Fruit fly (Drosophila melanogaster): ENCODE measurements around the gene Faf2.

Gene Faf2

DNA sequence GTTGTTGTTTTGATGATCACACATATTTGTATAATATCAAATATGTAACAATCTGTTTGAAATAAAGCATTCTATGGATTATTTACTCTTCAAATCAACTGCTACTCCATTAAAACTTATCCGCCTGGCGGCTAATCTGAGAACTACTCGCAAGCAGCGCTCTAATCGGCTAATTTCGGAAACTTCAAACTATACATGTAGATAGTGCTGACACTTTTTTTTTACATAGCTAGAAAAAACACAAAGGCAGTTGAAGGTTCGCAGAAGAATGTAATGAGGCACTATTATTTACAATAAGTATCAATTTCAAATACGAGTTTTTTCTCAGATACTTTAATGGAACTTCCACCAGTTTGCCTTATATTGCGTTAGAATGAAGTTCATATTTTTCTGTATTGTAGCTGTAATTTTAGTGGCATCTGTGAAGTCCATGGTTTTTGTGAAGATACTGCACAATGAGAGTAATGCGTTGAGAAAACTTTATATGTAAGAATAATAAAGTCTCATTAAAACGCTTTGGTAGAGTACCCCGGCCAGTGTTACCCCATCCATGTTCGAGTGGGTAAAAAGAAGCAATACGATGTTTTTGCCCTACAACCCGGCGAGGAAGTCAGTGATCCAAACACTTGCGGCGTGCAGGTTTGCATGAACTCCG, 42.4 kb downstream of the Faf2 start (continued):
- TF ChIP-seq Sox102F (GFP tag; optimal IDR thresholded peaks at IDR 0.05) = peak; percentile 57
- TF ChIP-seq BEAF-32 (GFP tag; optimal IDR thresholded peaks at IDR 0.05) = no peak
- TF ChIP-seq aop (GFP tag; IDR thresholded peaks at IDR 0.05) = no peak
- TF ChIP-seq odd (GFP tag; optimal IDR thresholded peaks at IDR 0.05) = no peak
- no peak for TF ChIP-seq dimm (GFP tag; IDR thresholded peaks at IDR 0.05)
- no peak for TF ChIP-seq CG3281 (GFP tag; optimal IDR thresholded peaks at IDR 0.05)
- TF ChIP-seq Jarid2 (GFP tag; optimal IDR thresholded peaks at IDR 0.05) = peak; percentile 49
- no peak for TF ChIP-seq nerfin-2 (GFP tag; IDR thresholded peaks at IDR 0.05; ENCODE audit: partially characterized antibody)
- no peak for TF ChIP-seq Scr (GFP tag; IDR thresholded peaks at IDR 0.05; ENCODE audit: partially characterized antibody)
- no peak for TF ChIP-seq Neu2 (GFP tag; optimal IDR thresholded peaks at IDR 0.05; ENCODE audit: borderline replicate concordance)
- TF ChIP-seq br (optimal IDR thresholded peaks at IDR 0.05) = no peak
- peak; percentile 50; the same call in 1 of the 2 replicates for TF ChIP-seq H2.0 (GFP tag; IDR thresholded peaks at IDR 0.05)
- no peak for TF ChIP-seq sim (GFP tag; IDR thresholded peaks at IDR 0.05)
- TF ChIP-seq Poxn (GFP tag; IDR thresholded peaks at IDR 0.05) = no peak
- peak; percentile 29 for TF ChIP-seq CG7987 (GFP tag; optimal IDR thresholded peaks at IDR 0.05)
- no peak for TF ChIP-seq Fer2 (tag; optimal IDR thresholded peaks at IDR 0.05)
- TF ChIP-seq CG15011 (GFP tag; optimal IDR thresholded peaks at IDR 0.05) = no peak
- TF ChIP-seq CG17328 (GFP tag; IDR thresholded peaks at IDR 0.05) = no peak
- TF ChIP-seq CG2116 (GFP tag; optimal IDR thresholded peaks at IDR 0.05) = peak; percentile 10
- peak; percentile 52 for TF ChIP-seq row (GFP tag; IDR thresholded peaks at IDR 0.05)
- no peak for TF ChIP-seq mld (GFP tag; IDR thresholded peaks at IDR 0.05; ENCODE audit: partially characterized antibody)
- TF ChIP-seq CG33557 (GFP tag; optimal IDR thresholded peaks at IDR 0.05) = no peak
- TF ChIP-seq Mad (GFP tag; optimal IDR thresholded peaks at IDR 0.05) = no peak
- TF ChIP-seq ATbp (GFP tag; optimal IDR thresholded peaks at IDR 0.05) = no peak
- no peak for TF ChIP-seq Hey (tag; optimal IDR thresholded peaks at IDR 0.05)
- TF ChIP-seq CG3995 (GFP tag; optimal IDR thresholded peaks at IDR 0.05) = no peak
- no peak for TF ChIP-seq CG30020 (tag; optimal IDR thresholded peaks at IDR 0.05)
- peak; percentile 34 for TF ChIP-seq CG17359 (tag; optimal IDR thresholded peaks at IDR 0.05)
- no peak for TF ChIP-seq CG10209 (GFP tag; optimal IDR thresholded peaks at IDR 0.05)
- TF ChIP-seq grau (tag; optimal IDR thresholded peaks at IDR 0.05) = no peak
- TF ChIP-seq Doc2 (GFP tag; IDR thresholded peaks at IDR 0.05) = no peak
- no peak for TF ChIP-seq gcm2 (GFP tag; optimal IDR thresholded peaks at IDR 0.05)
- TF ChIP-seq corto (GFP tag; optimal IDR thresholded peaks at IDR 0.05) = no peak
- TF ChIP-seq CG13424 (tag; optimal IDR thresholded peaks at IDR 0.05) = peak; percentile 10
- TF ChIP-seq pan (optimal IDR thresholded peaks at IDR 0.05) = no peak
- TF ChIP-seq pan (GFP tag; optimal IDR thresholded peaks at IDR 0.05 in 1 of 2, IDR thresholded peaks at IDR 0.05 in 1 of 2) = no peak
- TF ChIP-seq inv (GFP tag; IDR thresholded peaks at IDR 0.05; ENCODE audit: partially characterized antibody) = no peak
- TF ChIP-seq Hmx (GFP tag; optimal IDR thresholded peaks at IDR 0.05) = no peak
- TF ChIP-seq CG11504 (tag; optimal IDR thresholded peaks at IDR 0.05) = no peak
- peak; percentile 71; the same call in 2 of the 3 replicates for TF ChIP-seq Mrtf (GFP tag; IDR thresholded peaks at IDR 0.05)
- TF ChIP-seq YL-1 (GFP tag; optimal IDR thresholded peaks at IDR 0.05) = no peak
- TF ChIP-seq CG10462 (GFP tag; optimal IDR thresholded peaks at IDR 0.05) = no peak
- no peak for TF ChIP-seq CG17568 (GFP tag; optimal IDR thresholded peaks at IDR 0.05)
- peak; percentile 43 for TF ChIP-seq CG10979 (tag; optimal IDR thresholded peaks at IDR 0.05)
- peak; percentile 45 for TF ChIP-seq CG15514 (GFP tag; optimal IDR thresholded peaks at IDR 0.05)
- no peak for TF ChIP-seq hbn (GFP tag; IDR thresholded peaks at IDR 0.05; ENCODE audit: partially characterized antibody)
- no peak for TF ChIP-seq sima (GFP tag; optimal IDR thresholded peaks at IDR 0.05)
- TF ChIP-seq CG34224 (GFP tag; IDR thresholded peaks at IDR 0.05; ENCODE audit: partially characterized antibody) = no peak
- TF ChIP-seq BtbVII (GFP tag; optimal IDR thresholded peaks at IDR 0.05) = no peak
